Fruit fly (Drosophila melanogaster) whole organism, prepupa: ENCODE results near the gene Vha16-3.

ENCODE experiments used
- Blimp-1 ChIP-seq: fragments of 200-800 bp; sonication (Bioruptor generic); optimal IDR thresholded peaks from 3 replicates; lab custom pipeline; 2017; ENCODE audit warnings: missing biosample characterization, missing genetic modification characterization, mild to moderate bottlenecking, moderate library complexity, missing genetic modification reagents
- CG10631 ChIP-seq: fragments of 200-800 bp; sonication (Bioruptor generic); optimal IDR thresholded peaks from 2 replicates; lab custom pipeline; 2016; ENCODE audit warnings: missing biosample characterization, missing genetic modification characterization
- CG10669 ChIP-seq: fragments of 200-800 bp; sonication (Bioruptor generic); optimal IDR thresholded peaks from 3 replicates; lab custom pipeline; 2018; ENCODE audit warnings: missing biosample characterization, mild to moderate bottlenecking, missing genetic modification characterization, moderate library complexity
- CG11902 ChIP-seq: fragments of 200-800 bp; sonication (Bioruptor generic); optimal IDR thresholded peaks from 3 replicates; lab custom pipeline; 2016; ENCODE audit warnings: missing biosample characterization, missing genetic modification characterization
- CG15336 ChIP-seq: fragments of 200-800 bp; sonication (Bioruptor generic); IDR thresholded peaks from 2 replicates; pipeline ENCODE4 v1.3.6; 2022; ENCODE audit warnings: missing biosample characterization, missing genetic modification characterization
- CG16779 ChIP-seq: fragments of 200-800 bp; sonication (Bioruptor generic); optimal IDR thresholded peaks from 3 replicates; lab custom pipeline; 2017; ENCODE audit warnings: missing biosample characterization, mild to moderate bottlenecking, missing genetic modification characterization
- CG34406 ChIP-seq: fragments of 200-800 bp; sonication (Bioruptor generic); optimal IDR thresholded peaks from 3 replicates; lab custom pipeline; 2016; ENCODE audit warnings: missing biosample characterization, missing genetic modification characterization
- CG4318 ChIP-seq: fragments of 200-800 bp; sonication (Bioruptor generic); optimal IDR thresholded peaks from 3 replicates; lab custom pipeline; 2017; ENCODE audit warnings: missing biosample characterization, mild to moderate bottlenecking, missing genetic modification characterization
- CG6163 ChIP-seq: fragments of 200-800 bp; sonication (Bioruptor generic); IDR thresholded peaks from 3 replicates; pipeline ENCODE4 v1.3.6; 2022; ENCODE audit warnings: missing biosample characterization, missing genetic modification characterization
- CG6276 ChIP-seq: fragments of 200-800 bp; sonication (Bioruptor generic); optimal IDR thresholded peaks from 2 replicates; lab custom pipeline; 2017; ENCODE audit warnings: missing biosample characterization, mild to moderate bottlenecking, missing genetic modification characterization
- CG6792 ChIP-seq: fragments of 200-800 bp; sonication (Bioruptor generic); optimal IDR thresholded peaks from 3 replicates; lab custom pipeline; 2016; ENCODE audit warnings: missing biosample characterization, missing genetic modification characterization
- CG6808 ChIP-seq: fragments of 200-800 bp; sonication (Bioruptor generic); optimal IDR thresholded peaks from 3 replicates; lab custom pipeline; 2017; ENCODE audit warnings: missing biosample characterization, missing genetic modification characterization, mild to moderate bottlenecking, moderate library complexity, missing genetic modification reagents
- CG6854 ChIP-seq: fragments of 200-800 bp; sonication (Bioruptor generic); optimal IDR thresholded peaks from 2 replicates; lab custom pipeline; 2017; ENCODE audit warnings: missing biosample characterization, mild to moderate bottlenecking, missing genetic modification characterization
- CG7368 ChIP-seq: fragments of 200-800 bp; sonication (Bioruptor generic); optimal IDR thresholded peaks from 3 replicates; lab custom pipeline; 2016; ENCODE audit warnings: missing biosample characterization, missing genetic modification characterization
- CG8119 ChIP-seq: fragments of 200-800 bp; sonication (Bioruptor generic); IDR thresholded peaks from 3 replicates; pipeline ENCODE4 v1.3.6; 2022; ENCODE audit warnings: missing biosample characterization, missing genetic modification characterization
- CG8319 ChIP-seq: fragments of 200-800 bp; sonication (Bioruptor generic); optimal IDR thresholded peaks from 3 replicates; lab custom pipeline; 2016; ENCODE audit warnings: missing biosample characterization, missing genetic modification characterization
- CG8632 ChIP-seq: fragments of 200-800 bp; sonication (Bioruptor generic); optimal IDR thresholded peaks from 3 replicates; lab custom pipeline; 2016; ENCODE audit warnings: missing biosample characterization, missing genetic modification characterization
- Eip75B ChIP-seq: fragments of 200-800 bp; sonication (Bioruptor generic); optimal IDR thresholded peaks from 3 replicates; lab custom pipeline; 2016; ENCODE audit warnings: missing biosample characterization, missing genetic modification characterization
- Eip78C ChIP-seq: fragments of 200-800 bp; sonication (Bioruptor generic); peaks from one replicate; lab custom pipeline; 2016; ENCODE audit warnings: missing biosample characterization, missing genetic modification characterization
- Eip93F ChIP-seq: fragments of 200-800 bp; sonication (Bioruptor generic); optimal IDR thresholded peaks from 2 replicates; lab custom pipeline; 2016; ENCODE audit warnings: missing biosample characterization, mild to moderate bottlenecking, missing genetic modification characterization
- Ets96B ChIP-seq: fragments of 200-800 bp; optimal IDR thresholded peaks from 2 replicates; lab custom pipeline; 2019; ENCODE audit warnings: missing biosample characterization, mild to moderate bottlenecking, missing genetic modification characterization, moderate library complexity
- Gug ChIP-seq: fragments of 200-800 bp; sonication (Bioruptor generic); IDR thresholded peaks from 2 replicates; pipeline ENCODE4 v1.3.6; 2022; ENCODE audit warnings: missing biosample characterization, missing genetic modification characterization
- Hr38 ChIP-seq: sonication (Bioruptor generic); optimal IDR thresholded peaks from 2 replicates; lab custom pipeline; 2016; ENCODE audit warnings: missing biosample characterization, missing genetic modification characterization
- Hr39 ChIP-seq: fragments of 200-800 bp; sonication (Bioruptor generic); optimal IDR thresholded peaks from 2 replicates; lab custom pipeline; 2016; ENCODE audit warnings: missing biosample characterization, missing genetic modification characterization
- Hr4 ChIP-seq: fragments of 200-800 bp; sonication (Bioruptor generic); optimal IDR thresholded peaks from 3 replicates; lab custom pipeline; 2016; ENCODE audit warnings: missing biosample characterization, missing genetic modification characterization
- Lpt ChIP-seq: fragments of 200-800 bp; sonication (Bioruptor generic); optimal IDR thresholded peaks from 3 replicates; lab custom pipeline; 2016; ENCODE audit warnings: missing biosample characterization, missing genetic modification characterization
- Smox ChIP-seq: fragments of 200-800 bp; sonication (Bioruptor generic); optimal IDR thresholded peaks from 3 replicates; lab custom pipeline; 2016; ENCODE audit warnings: missing biosample characterization, missing genetic modification characterization
- Sox102F ChIP-seq: fragments of 200-800 bp; sonication (Bioruptor generic); optimal IDR thresholded peaks from 2 replicates; lab custom pipeline; 2016; ENCODE audit warnings: missing biosample characterization, mild to moderate bottlenecking, missing genetic modification characterization
- Sox14 ChIP-seq: fragments of 200-800 bp; sonication (Bioruptor generic); optimal IDR thresholded peaks from 3 replicates; lab custom pipeline; 2016; ENCODE audit warnings: missing biosample characterization, missing genetic modification characterization
- achi ChIP-seq: fragments of 200-800 bp; sonication (Bioruptor generic); optimal IDR thresholded peaks from 3 replicates; lab custom pipeline; 2016; ENCODE audit warnings: missing biosample characterization, missing genetic modification characterization
- acj6 ChIP-seq: fragments of 200-800 bp; sonication (Bioruptor generic); optimal IDR thresholded peaks from 3 replicates; lab custom pipeline; 2016; ENCODE audit warnings: missing biosample characterization, missing genetic modification characterization
- cyc ChIP-seq: fragments of 200-800 bp; sonication (Bioruptor generic); optimal IDR thresholded peaks from 3 replicates; lab custom pipeline; 2016; ENCODE audit warnings: missing biosample characterization, missing genetic modification characterization
- dac ChIP-seq: fragments of 200-800 bp; sonication (Bioruptor generic); optimal IDR thresholded peaks from 2 replicates; lab custom pipeline; 2017; ENCODE audit warnings: missing biosample characterization, mild to moderate bottlenecking, missing genetic modification characterization
- dsx ChIP-seq: fragments of 200-800 bp; optimal IDR thresholded peaks from 3 replicates; lab custom pipeline; 2019; ENCODE audit warnings: missing biosample characterization, mild to moderate bottlenecking, missing genetic modification characterization, moderate library complexity; ENCODE audit not compliant: poor library complexity, severe bottlenecking
- eg ChIP-seq: fragments of 200-800 bp; sonication (Bioruptor generic); IDR thresholded peaks from 3 replicates; pipeline ENCODE4 v1.3.6; 2022; ENCODE audit warnings: missing biosample characterization, missing genetic modification characterization
- esn ChIP-seq: fragments of 200-800 bp; sonication (Bioruptor generic); optimal IDR thresholded peaks from 2 replicates; lab custom pipeline; 2016; ENCODE audit warnings: missing biosample characterization, mild to moderate bottlenecking, missing genetic modification characterization, moderate library complexity
- fd59A ChIP-seq: fragments of 200-800 bp; sonication (Bioruptor generic); optimal IDR thresholded peaks from 2 replicates; lab custom pipeline; 2017; ENCODE audit warnings: missing biosample characterization, mild to moderate bottlenecking, missing genetic modification characterization, missing genetic modification reagents
- fd85E ChIP-seq: fragments of 200-800 bp; sonication (Bioruptor generic); optimal IDR thresholded peaks from 3 replicates; lab custom pipeline; 2016; ENCODE audit warnings: missing biosample characterization, missing genetic modification characterization
- fkh ChIP-seq: fragments of 200-800 bp; sonication (Bioruptor generic); optimal IDR thresholded peaks from 3 replicates; lab custom pipeline; 2017; ENCODE audit warnings: missing biosample characterization, mild to moderate bottlenecking, missing genetic modification characterization, moderate library complexity
- lz ChIP-seq: fragments of 200-800 bp; sonication (Bioruptor generic); optimal IDR thresholded peaks from 3 replicates; lab custom pipeline; 2016; ENCODE audit warnings: missing biosample characterization, missing genetic modification characterization
- spab ChIP-seq: fragments of 200-800 bp; sonication (Bioruptor generic); optimal IDR thresholded peaks from 2 replicates; lab custom pipeline; 2017; ENCODE audit warnings: missing biosample characterization, mild to moderate bottlenecking, missing genetic modification characterization, missing genetic modification reagents
- ss ChIP-seq, 2 experiments: fragments of 200-800 bp; sonication (Bioruptor generic); optimal IDR thresholded peaks; 2 replicates in 1 of 2; 3 replicates in 1 of 2; lab custom pipeline; 2017 to 2018; ENCODE audit warnings: mild to moderate bottlenecking in 2 of 2, missing biosample characterization in 2 of 2, missing genetic modification characterization in 2 of 2, moderate library complexity in 1 of 2
- svp ChIP-seq: fragments of 200-800 bp; sonication (Bioruptor generic); peaks from one replicate; lab custom pipeline; 2016; ENCODE audit warnings: missing biosample characterization, missing genetic modification characterization
- topi ChIP-seq: fragments of 200-800 bp; sonication (Bioruptor generic); optimal IDR thresholded peaks from 3 replicates; lab custom pipeline; 2016; ENCODE audit warnings: missing biosample characterization, missing genetic modification characterization
- vri ChIP-seq: fragments of 200-800 bp; sonication (Bioruptor generic); optimal IDR thresholded peaks from 3 replicates; lab custom pipeline; 2016; ENCODE audit warnings: missing biosample characterization, mild to moderate bottlenecking, missing genetic modification characterization

The Vha16-3 gene

dm6 chr3L:11472991-11473390 lies at the start of gene Vha16-3:
Gene Vha16-3 (plus strand): TSS chr3L:11473291.
- TF ChIP-seq CG34406 (GFP tag; lab: Kevin White, UChicago) = no peak
- TF ChIP-seq Sox102F (GFP tag; lab: Kevin White, UChicago) = no peak
- no peak for TF ChIP-seq Hr39 (GFP tag; lab: Kevin White, UChicago)
- no peak for TF ChIP-seq ss (GFP tag; optimal IDR thresholded peaks at IDR 0.05; lab: Kevin White, UChicago)

dm6 chr3L:11424858-11425257 lies 48.2 kb upstream of the Vha16-3 start, which contains the start of gene CG7560:
Gene CG7560 (plus strand): TSS chr3L:11425158.
- TF ChIP-seq CG15336 (no peak), Eip78C (GFP tag; lab: Kevin White, UChicago) (no peak), CG6808 (GFP tag; lab: Kevin White, UChicago) (no peak), dac (GFP tag; lab: Kevin White, UChicago) (no peak), CG10669 (GFP tag; lab: Kevin White, UChicago) (no peak), esn (no peak), acj6 (GFP tag; lab: Kevin White, UChicago) (no peak), spab (GFP tag; lab: Kevin White, UChicago) (no peak), fd85E (GFP tag; lab: Kevin White, UChicago) (no peak), Lpt (no peak), Hr4 (GFP tag; lab: Kevin White, UChicago) (no peak), CG8319 (GFP tag; lab: Kevin White, UChicago) (no peak), CG10631 (no peak)
- TF ChIP-seq, all 60 proteins: peak for 0

- TF ChIP-seq topi (GFP tag; lab: Kevin White, UChicago) (no peak), Hr38 (no peak), CG8119 (0 out of 3 replicates have a peak, but pooled peaks have one; percentile 18)
Observed at dm6 chr3L:11428390-11428789, 44.7 kb upstream of the Vha16-3 start.

- TF ChIP-seq fd85E (GFP tag; lab: Kevin White, UChicago) (no peak), Sox102F (GFP tag; lab: Kevin White, UChicago) (no peak), fkh (GFP tag; lab: Kevin White, UChicago) (no peak), dsx (GFP tag; lab: Kevin White, UChicago) (peak; percentile 21), CG4318 (peak; percentile 59), ss (GFP tag; optimal IDR thresholded peaks at IDR 0.05; lab: Kevin White, UChicago) (peak in 1 of 2 experiments; percentile 8), lz (GFP tag; lab: Kevin White, UChicago) (no peak), CG6276 (GFP tag; lab: Kevin White, UChicago) (no peak), CG6854 (GFP tag; lab: Kevin White, UChicago) (no peak), Ets96B (tag; lab: Kevin White, UChicago) (peak; percentile 50), Gug (GFP tag; lab: Robert Waterston, UW) (peak; percentile 29; the same call in 1 of the 2 replicates), fd59A (GFP tag; lab: Kevin White, UChicago) (peak; percentile 52), CG6792 (GFP tag; lab: Kevin White, UChicago) (no peak), acj6 (GFP tag; lab: Kevin White, UChicago) (peak; percentile 31), Lpt (peak; percentile 53), eg (GFP tag; lab: Robert Waterston, UW) (peak; percentile 66; the same call in 1 of the 3 replicates), topi (GFP tag; lab: Kevin White, UChicago) (no peak), CG15336 (peak; percentile 78), CG6808 (GFP tag; lab: Kevin White, UChicago) (peak; percentile 27), Hr4 (GFP tag; lab: Kevin White, UChicago) (peak; percentile 66), vri (GFP tag; lab: Kevin White, UChicago) (no peak), CG16779 (tag; lab: Kevin White, UChicago) (peak; percentile 2), Sox14 (GFP tag; lab: Kevin White, UChicago) (peak; percentile 36), Blimp-1 (no peak), Smox (GFP tag; lab: Kevin White, UChicago) (no peak), Eip75B (GFP tag; lab: Kevin White, UChicago) (peak; percentile 33), dac (GFP tag; lab: Kevin White, UChicago) (peak; percentile 52), svp (GFP tag; lab: Kevin White, UChicago) (peak; percentile 5), CG8632 (GFP tag; lab: Kevin White, UChicago) (no peak), CG8119 (peak; percentile 68), CG6163 (peak; percentile 33; the same call in 1 of the 3 replicates), Eip93F (no peak), achi (peak; percentile 53), cyc (GFP tag; lab: Kevin White, UChicago) (no peak), CG7368 (GFP tag; lab: Kevin White, UChicago) (peak; percentile 5), CG11902 (GFP tag; lab: Kevin White, UChicago) (no peak)
Observed at dm6 chr3L:11429695-11430094, 43.4 kb upstream of the Vha16-3 start.
